Worm (Caenorhabditis elegans): ENCODE results near the gene F42A6.6.

DNA sequence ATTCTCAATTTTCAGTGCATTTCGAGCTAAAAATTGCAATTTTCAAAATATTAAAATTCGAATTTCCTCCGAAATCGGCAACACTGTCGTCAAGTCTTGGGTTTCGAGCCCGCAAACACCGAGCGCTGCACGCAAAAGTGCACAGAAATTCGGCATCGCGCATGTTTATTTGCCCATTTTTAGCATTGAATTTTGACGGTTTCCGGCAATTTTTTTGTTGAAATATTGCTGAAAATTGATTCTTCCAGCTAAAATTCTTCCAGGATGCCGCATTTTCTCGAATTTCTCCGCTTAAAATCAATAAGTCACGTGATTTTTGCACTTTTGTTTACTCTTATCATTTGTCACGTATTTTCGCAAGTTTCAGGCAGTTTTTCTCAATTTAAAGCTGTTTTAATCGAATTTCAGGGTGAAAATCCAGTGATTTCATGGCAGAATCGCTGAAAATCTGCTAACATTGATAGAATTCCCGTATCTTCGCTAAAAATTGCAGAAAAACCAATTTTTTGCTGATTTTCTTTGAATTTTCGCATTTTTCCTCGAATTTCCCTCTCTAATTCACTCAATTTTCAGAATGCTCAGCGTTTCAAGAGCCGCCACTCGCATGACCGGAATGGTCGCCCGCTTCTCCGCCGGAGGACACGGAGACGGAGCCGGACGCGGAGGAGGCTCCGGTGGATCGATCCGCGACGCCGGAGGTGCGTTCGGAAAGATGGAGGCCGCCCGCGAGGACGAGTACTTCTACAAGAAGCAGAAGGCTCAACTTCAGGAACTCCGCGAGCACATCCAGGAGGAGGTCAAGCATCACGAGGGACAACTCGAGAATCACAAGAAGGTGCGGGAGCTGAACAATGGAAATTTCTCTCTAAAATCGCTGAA is 48.9 kb upstream of the F42A6.6 start, which contains the start of gene mai-2:
- no peak for TF ChIP-seq nhr-237 (tag; optimal IDR thresholded peaks at IDR 0.05)
- TF ChIP-seq ama-1 (optimal IDR thresholded peaks at IDR 0.05): peak; percentile 52
- TF ChIP-seq nhr-10 (tag; optimal IDR thresholded peaks at IDR 0.05): no peak
- TF ChIP-seq unc-39 (tag; optimal IDR thresholded peaks at IDR 0.05): no peak
- TF ChIP-seq snpc-4 (tag; optimal IDR thresholded peaks at IDR 0.05): no peak
- no peak for TF ChIP-seq zag-1 (tag; optimal IDR thresholded peaks at IDR 0.05)
- peak; percentile 75 to 81 for TF ChIP-seq lsy-2 (tag; optimal IDR thresholded peaks at IDR 0.05)
- no peak for TF ChIP-seq mab-5 (tag; optimal IDR thresholded peaks at IDR 0.05)
- peak; percentile 51 for TF ChIP-seq F13H6.1 (tag; optimal IDR thresholded peaks at IDR 0.05)
- TF ChIP-seq R02D3.7 (tag; optimal IDR thresholded peaks at IDR 0.05): no peak

All from whole organism, L2 larva.